Fruit fly (Drosophila melanogaster): ENCODE data around the gene GstO1.

Gene GstO1

DNA sequence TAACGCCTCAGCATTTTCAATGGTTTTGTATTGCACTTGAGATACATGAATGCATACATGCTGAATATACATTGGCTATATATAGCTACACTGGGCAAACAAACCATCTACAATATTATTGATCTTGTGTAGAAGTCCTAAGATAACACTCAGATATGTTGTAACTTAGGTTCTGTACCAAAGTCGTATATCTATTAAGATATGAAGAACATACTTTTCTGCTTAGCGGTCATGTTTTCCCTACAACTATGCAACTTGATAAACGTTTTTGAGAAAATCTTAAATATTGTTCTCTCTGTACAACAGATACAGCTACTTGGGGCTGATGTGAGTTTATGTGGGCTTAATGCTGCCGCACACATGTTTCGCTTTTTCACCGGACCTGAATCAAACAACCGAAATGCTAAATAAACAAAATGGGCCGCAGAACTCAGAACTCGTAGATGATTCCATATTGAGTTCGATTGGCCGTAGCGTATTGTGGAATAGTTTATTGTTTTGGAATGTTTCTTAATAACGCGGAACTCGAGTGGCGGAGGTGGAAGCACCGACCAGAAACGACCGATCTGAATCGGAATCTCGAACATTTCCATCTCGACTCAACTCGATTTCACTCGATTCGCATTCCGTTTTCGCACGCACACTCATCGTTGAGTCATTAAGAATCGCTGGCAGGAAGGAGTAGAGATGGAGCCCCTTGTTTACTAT is 24.7 kb upstream of the GstO1 start (continued):
- TF ChIP-seq fd64A (GFP tag; optimal IDR thresholded peaks at IDR 0.05) (peak; percentile 22), Xrp1 (GFP tag; IDR thresholded peaks at IDR 0.05) (peak; percentile 74), ATbp (GFP tag; optimal IDR thresholded peaks at IDR 0.05) (peak; percentile 70), CG16863 (GFP tag; optimal IDR thresholded peaks at IDR 0.05) (peak; percentile 11), Ssrp (tag; optimal IDR thresholded peaks at IDR 0.05) (peak; percentile 38), CG6765 (GFP tag; optimal IDR thresholded peaks at IDR 0.05) (no peak), chm (GFP tag; IDR thresholded peaks at IDR 0.05) (peak; percentile 56; the same call in 1 of the 2 replicates), kah (GFP tag; optimal IDR thresholded peaks at IDR 0.05) (peak; percentile 61), cas (GFP tag; IDR thresholded peaks at IDR 0.05) (no peak), az2 (GFP tag; optimal IDR thresholded peaks at IDR 0.05) (peak; percentile 37), stc (GFP tag; IDR thresholded peaks at IDR 0.05) (peak; percentile 66), Med (GFP tag) (peak; percentile 93), CG1233 (GFP tag; optimal IDR thresholded peaks at IDR 0.05) (peak; percentile 26), CG12391 (tag; optimal IDR thresholded peaks at IDR 0.05) (peak; percentile 56), CG16815 (GFP tag; optimal IDR thresholded peaks at IDR 0.05) (no peak), dimm (GFP tag; IDR thresholded peaks at IDR 0.05) (no peak), NK7.1 (GFP tag; optimal IDR thresholded peaks at IDR 0.05) (no peak), ind (GFP tag; optimal IDR thresholded peaks at IDR 0.05) (peak; percentile 8), CG15696 (tag; optimal IDR thresholded peaks at IDR 0.05) (peak; percentile 62), CG2202 (tag; optimal IDR thresholded peaks at IDR 0.05) (peak; percentile 53), CG15073 (GFP tag; optimal IDR thresholded peaks at IDR 0.05) (no peak), Hr3 (GFP tag; optimal IDR thresholded peaks at IDR 0.05) (peak; percentile 10), CG4404 (GFP tag; IDR thresholded peaks at IDR 0.05) (no peak), CG8388 (GFP tag; optimal IDR thresholded peaks at IDR 0.05) (peak; percentile 62), Gug (GFP tag; IDR thresholded peaks at IDR 0.05) (no peak), CG2199 (GFP tag; IDR thresholded peaks at IDR 0.05) (peak; percentile 11; the same call in 1 of the 3 replicates), Mes4 (GFP tag; optimal IDR thresholded peaks at IDR 0.05) (peak; percentile 31), z (GFP tag; IDR thresholded peaks at IDR 0.05) (peak; percentile 74; the same call in 2 of the 3 replicates), CG10431 (GFP tag; optimal IDR thresholded peaks at IDR 0.05) (peak; percentile 70), CG17802 (tag; optimal IDR thresholded peaks at IDR 0.05) (no peak), rib (GFP tag; IDR thresholded peaks at IDR 0.05) (no peak), caup (GFP tag; optimal IDR thresholded peaks at IDR 0.05; ENCODE audit: severe bottlenecking) (peak; percentile 28), CHES-1-like (GFP tag; optimal IDR thresholded peaks at IDR 0.05) (peak; percentile 20), Hr51 (GFP tag; optimal IDR thresholded peaks at IDR 0.05) (peak in 1 of 2 experiments; percentile 56), trem (tag; optimal IDR thresholded peaks at IDR 0.05) (peak; percentile 53), vvl (GFP tag; IDR thresholded peaks at IDR 0.05) (peak; percentile 49; the same call in 1 of the 2 replicates), tup (GFP tag; optimal IDR thresholded peaks at IDR 0.05) (peak; percentile 1), ap (GFP tag; IDR thresholded peaks at IDR 0.05) (0 out of 2 replicates have a peak, but pooled peaks have one; percentile 28), odd (GFP tag; optimal IDR thresholded peaks at IDR 0.05) (no peak), Vsx1 (GFP tag; optimal IDR thresholded peaks at IDR 0.05) (peak; percentile 67), dan (GFP tag; IDR thresholded peaks at IDR 0.05) (no peak), Kr (GFP tag; optimal IDR thresholded peaks at IDR 0.05) (no peak), pzg (GFP tag; optimal IDR thresholded peaks at IDR 0.05) (no peak), CG3838 (GFP tag; optimal IDR thresholded peaks at IDR 0.05) (no peak), corto (GFP tag; optimal IDR thresholded peaks at IDR 0.05) (no peak), CG18599 (GFP tag; optimal IDR thresholded peaks at IDR 0.05) (peak; percentile 61), ranshi (GFP tag; IDR thresholded peaks at IDR 0.05) (no peak), Spps (tag; optimal IDR thresholded peaks at IDR 0.05) (peak; percentile 7), CG43689 (GFP tag; IDR thresholded peaks at IDR 0.05) (no peak), hth (optimal IDR thresholded peaks at IDR 0.05) (no peak)

Data from whole organism, embryonic.